Worm (Caenorhabditis elegans) whole organism, midembryonic: ENCODE data around the gene C14A6.12.

ENCODE experiments used
- T22C8.4 ChIP-seq: fragments of 200-800 bp; sonication (Bioruptor generic); IDR thresholded peaks from 2 replicates; pipeline ENCODE4 v1.3.6; 2022; ENCODE audit warnings: missing genetic modification characterization, missing compliant biosample characterization
- ref-1 ChIP-seq: fragments of 200-800 bp; sonication (Bioruptor generic); conservative IDR thresholded peaks from 2 replicates; pipeline ENCODE4 v1.3.6; 2022; ENCODE audit warnings: missing genetic modification reagents, missing genetic modification characterization, missing compliant biosample characterization

ce11 chrV:18179663-18180062, 17.2 kb upstream of the C14A6.12 start, which contains the start of gene C31G12.1:
- TF ChIP-seq ref-1 (GFP tag; lab: Robert Waterston, UW) (no peak), T22C8.4 (no peak)
